Worm (Caenorhabditis elegans): ENCODE measurements around the gene tut-1.

Gene tut-1

ce11 chrIV:79205-79604, 42.3 kb downstream of the tut-1 start, which contains the start of gene T05C7.9:
Gene T05C7.9, plus strand, starts transcription at chrIV:79276.
- TF ChIP-seq med-1 (GFP tag; optimal IDR thresholded peaks at IDR 0.05; ENCODE audit: insufficient read depth) (no peak), flt-1 (GFP tag; IDR thresholded peaks at IDR 0.05) (no peak), ztf-29 (GFP tag; IDR thresholded peaks at IDR 0.05) (no peak), T22C8.4 (GFP tag; IDR thresholded peaks at IDR 0.05) (no peak), klf-2 (GFP tag; conservative IDR thresholded peaks at IDR 0.05) (no peak), cog-1 (tag; optimal IDR thresholded peaks at IDR 0.05) (no peak), ref-1 (GFP tag; conservative IDR thresholded peaks at IDR 0.05) (no peak), tab-1 (GFP tag; IDR thresholded peaks at IDR 0.05) (no peak), ztf-23 (GFP tag; IDR thresholded peaks at IDR 0.05) (no peak)

- TF ChIP-seq klf-2 (GFP tag; conservative IDR thresholded peaks at IDR 0.05) (no peak), ztf-23 (GFP tag; IDR thresholded peaks at IDR 0.05) (no peak), cog-1 (tag; optimal IDR thresholded peaks at IDR 0.05) (no peak), med-1 (GFP tag; optimal IDR thresholded peaks at IDR 0.05; ENCODE audit: insufficient read depth) (no peak), ztf-29 (GFP tag; IDR thresholded peaks at IDR 0.05) (no peak), T22C8.4 (GFP tag; IDR thresholded peaks at IDR 0.05) (no peak), ref-1 (GFP tag; conservative IDR thresholded peaks at IDR 0.05) (no peak), tab-1 (GFP tag; IDR thresholded peaks at IDR 0.05) (no peak), flt-1 (GFP tag; IDR thresholded peaks at IDR 0.05) (no peak)
These were observed 43.3 kb downstream of the tut-1 start for ce11 chrIV:78206-78605.

ce11 chrIV:77421-77820, 44.1 kb downstream of the tut-1 start:
- TF ChIP-seq T22C8.4 (GFP tag; IDR thresholded peaks at IDR 0.05) = no peak
- no peak for TF ChIP-seq tab-1 (GFP tag; IDR thresholded peaks at IDR 0.05)
- no peak for TF ChIP-seq klf-2 (GFP tag; conservative IDR thresholded peaks at IDR 0.05)
- no peak for TF ChIP-seq ztf-29 (GFP tag; IDR thresholded peaks at IDR 0.05)
- no peak for TF ChIP-seq flt-1 (GFP tag; IDR thresholded peaks at IDR 0.05)
- no peak for TF ChIP-seq ref-1 (GFP tag; conservative IDR thresholded peaks at IDR 0.05)
- no peak for TF ChIP-seq cog-1 (tag; optimal IDR thresholded peaks at IDR 0.05)
- TF ChIP-seq ztf-23 (GFP tag; IDR thresholded peaks at IDR 0.05) = no peak
- no peak for TF ChIP-seq med-1 (GFP tag; optimal IDR thresholded peaks at IDR 0.05; ENCODE audit: insufficient read depth)

ce11 chrIV:76070-76469, 45.4 kb downstream of the tut-1 start, which contains the start of gene T05C7.8:
Gene T05C7.8, plus strand, starts transcription at chrIV:76370.
- TF ChIP-seq med-1 (GFP tag; optimal IDR thresholded peaks at IDR 0.05; ENCODE audit: insufficient read depth) (no peak), ztf-23 (GFP tag; IDR thresholded peaks at IDR 0.05) (no peak), flt-1 (GFP tag; IDR thresholded peaks at IDR 0.05) (no peak), cog-1 (tag; optimal IDR thresholded peaks at IDR 0.05) (no peak), ref-1 (GFP tag; conservative IDR thresholded peaks at IDR 0.05) (no peak), ztf-29 (GFP tag; IDR thresholded peaks at IDR 0.05) (no peak)

ce11 chrIV:73175-73574, 48.3 kb downstream of the tut-1 start:
- TF ChIP-seq ztf-23 (GFP tag; IDR thresholded peaks at IDR 0.05) (no peak), tab-1 (GFP tag; IDR thresholded peaks at IDR 0.05) (no peak), ztf-29 (GFP tag; IDR thresholded peaks at IDR 0.05) (no peak), klf-2 (GFP tag; conservative IDR thresholded peaks at IDR 0.05) (no peak), flt-1 (GFP tag; IDR thresholded peaks at IDR 0.05) (no peak), cog-1 (tag; optimal IDR thresholded peaks at IDR 0.05) (no peak), T22C8.4 (GFP tag; IDR thresholded peaks at IDR 0.05) (no peak), ref-1 (GFP tag; conservative IDR thresholded peaks at IDR 0.05) (no peak), med-1 (GFP tag; optimal IDR thresholded peaks at IDR 0.05; ENCODE audit: insufficient read depth) (no peak)

ce11 chrIV:71266-71665, 50.2 kb downstream of the tut-1 start:
- TF ChIP-seq med-1 (GFP tag; optimal IDR thresholded peaks at IDR 0.05; ENCODE audit: insufficient read depth) = no peak
- no peak for TF ChIP-seq tab-1 (GFP tag; IDR thresholded peaks at IDR 0.05)
- no peak for TF ChIP-seq ref-1 (GFP tag; conservative IDR thresholded peaks at IDR 0.05)
- TF ChIP-seq cog-1 (tag; optimal IDR thresholded peaks at IDR 0.05) = no peak
- no peak for TF ChIP-seq klf-2 (GFP tag; conservative IDR thresholded peaks at IDR 0.05)
- TF ChIP-seq T22C8.4 (GFP tag; IDR thresholded peaks at IDR 0.05) = no peak
- TF ChIP-seq ztf-29 (GFP tag; IDR thresholded peaks at IDR 0.05) = no peak
- no peak for TF ChIP-seq flt-1 (GFP tag; IDR thresholded peaks at IDR 0.05)
